Worm (Caenorhabditis elegans): ENCODE results near the gene pin-2.
A peak's percentile ranks its signal among the peaks of the same experiment; 100 is the strongest.

pin-2 gene

ce11 chrIV:12757470-12757869, 36.2 kb upstream of the pin-2 start, which contains the start of gene flp-9:
Gene flp-9, minus strand, starts transcription at chrIV:12757570.
- no peak for TF ChIP-seq fos-1 (tag; optimal IDR thresholded peaks at IDR 0.05)
- no peak for TF ChIP-seq nhr-25 (tag; optimal IDR thresholded peaks at IDR 0.05)
- no peak for TF ChIP-seq mml-1 (tag; optimal IDR thresholded peaks at IDR 0.05)

ce11 chrIV:12762782-12763181, 30.9 kb upstream of the pin-2 start:
- TF ChIP-seq fkh-10 (GFP tag; optimal IDR thresholded peaks at IDR 0.05): peak; percentile 62
- TF ChIP-seq zag-1 (tag; optimal IDR thresholded peaks at IDR 0.05): no peak
- no peak for TF ChIP-seq ztf-11 (tag; optimal IDR thresholded peaks at IDR 0.05)
- no peak for TF ChIP-seq ama-1 (optimal IDR thresholded peaks at IDR 0.05)
- no peak for TF ChIP-seq ZK546.5 (tag; optimal IDR thresholded peaks at IDR 0.05)

- TF ChIP-seq nhr-43 (tag; optimal IDR thresholded peaks at IDR 0.05; ENCODE audit: poor library complexity, severe bottlenecking): no peak
- TF ChIP-seq ztf-4 (tag; optimal IDR thresholded peaks at IDR 0.05): no peak
- peak; percentile 53 for TF ChIP-seq pqm-1 (tag; optimal IDR thresholded peaks at IDR 0.05)
Observed at ce11 chrIV:12765067-12765466, 28.6 kb upstream of the pin-2 start, which contains the start of gene ZK897.10. Gene ZK897.10, plus strand, starts transcription at chrIV:12765351.

- TF ChIP-seq lin-39 (tag; optimal IDR thresholded peaks at IDR 0.05): peak; percentile 89
- peak; percentile 26 for TF ChIP-seq lin-15B (tag; optimal IDR thresholded peaks at IDR 0.05)
- no peak for TF ChIP-seq ceh-9 (tag; optimal IDR thresholded peaks at IDR 0.05)
- peak; percentile 67 for TF ChIP-seq hmg-11 (tag; optimal IDR thresholded peaks at IDR 0.05)
- TF ChIP-seq nfya-1 (tag; optimal IDR thresholded peaks at IDR 0.05; ENCODE audit: insufficient read depth): peak; percentile 73
- TF ChIP-seq R02D3.7 (tag; optimal IDR thresholded peaks at IDR 0.05): no peak
- no peak for TF ChIP-seq pqm-1 (tag; optimal IDR thresholded peaks at IDR 0.05)
- TF ChIP-seq skn-1 (tag; optimal IDR thresholded peaks at IDR 0.05): no peak
- TF ChIP-seq unc-39 (tag; optimal IDR thresholded peaks at IDR 0.05): no peak
- TF ChIP-seq eor-1 (tag; optimal IDR thresholded peaks at IDR 0.05): no peak
- TF ChIP-seq nhr-12 (tag; optimal IDR thresholded peaks at IDR 0.05): no peak
- peak; percentile 43 for TF ChIP-seq nhr-11 (tag; optimal IDR thresholded peaks at IDR 0.05)
- TF ChIP-seq nhr-23 (tag; optimal IDR thresholded peaks at IDR 0.05): no peak
- peak; percentile 20 for TF ChIP-seq snpc-4 (tag; optimal IDR thresholded peaks at IDR 0.05)
- TF ChIP-seq tbx-2 (tag; optimal IDR thresholded peaks at IDR 0.05): peak; percentile 38
- TF ChIP-seq pha-4 (tag; optimal IDR thresholded peaks at IDR 0.05): no peak
- peak; percentile 37 for TF ChIP-seq mdl-1 (tag; optimal IDR thresholded peaks at IDR 0.05)
- peak; percentile 65 for TF ChIP-seq fkh-10 (GFP tag; optimal IDR thresholded peaks at IDR 0.05)
- no peak for TF ChIP-seq fkh-2 (tag; optimal IDR thresholded peaks at IDR 0.05)
- TF ChIP-seq ceh-16 (tag; optimal IDR thresholded peaks at IDR 0.05): no peak
- no peak for TF ChIP-seq lsy-12 (tag; optimal IDR thresholded peaks at IDR 0.05)
- TF ChIP-seq ceh-28 (tag; optimal IDR thresholded peaks at IDR 0.05): no peak
Observed at ce11 chrIV:12771414-12771813, 22.2 kb upstream of the pin-2 start.

- TF ChIP-seq fkh-10 (GFP tag; optimal IDR thresholded peaks at IDR 0.05) (peak; percentile 63), lin-15B (tag; optimal IDR thresholded peaks at IDR 0.05) (no peak)
Observed at ce11 chrIV:12773519-12773918, 20.1 kb upstream of the pin-2 start, which contains the start of gene unc-31. Gene unc-31, plus strand, starts transcription at chrIV:12773867.

- TF ChIP-seq ceh-9 (tag; optimal IDR thresholded peaks at IDR 0.05): no peak
- no peak for TF ChIP-seq pha-4 (tag; optimal IDR thresholded peaks at IDR 0.05)
- TF ChIP-seq unc-39 (tag; optimal IDR thresholded peaks at IDR 0.05): no peak
Observed at ce11 chrIV:12780980-12781379, 12.7 kb upstream of the pin-2 start.

ce11 chrIV:12781804-12782449, 11.7 kb upstream of the pin-2 start:
- no peak for TF ChIP-seq ceh-82 (tag; optimal IDR thresholded peaks at IDR 0.05)

Data from whole organism, L3 larva.